Worm (Caenorhabditis elegans): ENCODE results near the gene sbt-1.
A peak's percentile ranks its signal among the peaks of the same experiment; 100 is the strongest.

The sbt-1 gene

DNA sequence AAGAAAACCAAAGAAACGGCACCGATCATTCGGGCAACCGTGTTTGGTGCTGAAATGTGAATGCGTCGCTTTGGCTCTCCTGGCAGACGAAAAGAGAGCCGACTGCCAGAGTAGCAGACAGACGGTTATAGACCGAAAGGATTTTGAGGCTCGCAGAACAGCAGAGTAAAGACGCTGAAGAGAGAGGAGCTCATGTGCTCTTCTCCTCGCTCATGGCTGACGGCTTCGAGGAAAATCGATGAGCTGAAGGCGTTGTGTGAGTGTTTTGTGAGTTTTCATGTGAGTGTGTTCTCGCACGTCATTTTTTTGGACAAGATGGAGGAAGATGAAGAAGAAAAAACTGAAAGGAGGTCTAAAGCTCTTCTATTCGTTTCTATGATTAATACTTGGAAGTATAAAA is at the start of gene sbt-1:
Gene sbt-1 (minus strand): TSS at position 62 of the 400 bp plus-strand sequence.
- TF ChIP-seq pag-3 (tag; optimal IDR thresholded peaks at IDR 0.05; ENCODE audit: borderline replicate concordance, insufficient read depth) (no peak), C34B4.2 (tag; optimal IDR thresholded peaks at IDR 0.05) (no peak), ceh-90 (tag; optimal IDR thresholded peaks at IDR 0.05) (no peak), swsn-7 (tag; optimal IDR thresholded peaks at IDR 0.05) (peak; percentile 78), lin-13 (GFP tag; optimal IDR thresholded peaks at IDR 0.05) (peak; percentile 27), unc-98 (GFP tag; IDR thresholded peaks at IDR 0.05) (no peak), jun-1 (tag; optimal IDR thresholded peaks at IDR 0.05) (peak; percentile 11), ceh-88 (GFP tag; IDR thresholded peaks at IDR 0.05) (no peak), snu-23 (GFP tag; optimal IDR thresholded peaks at IDR 0.05) (peak; percentile 64), nhr-77 (tag; optimal IDR thresholded peaks at IDR 0.05) (no peak), unc-130 (tag; optimal IDR thresholded peaks at IDR 0.05) (no peak), elt-2 (tag; optimal IDR thresholded peaks at IDR 0.05) (no peak), fkh-8 (tag; optimal IDR thresholded peaks at IDR 0.05) (peak; percentile 93), Y116A8C.19 (tag; optimal IDR thresholded peaks at IDR 0.05; ENCODE audit: borderline replicate concordance) (no peak), nhr-12 (tag; optimal IDR thresholded peaks at IDR 0.05) (no peak), mab-9 (GFP tag; IDR thresholded peaks at IDR 0.05) (no peak), C16A3.4 (tag; optimal IDR thresholded peaks at IDR 0.05) (no peak), ztf-4 (tag; optimal IDR thresholded peaks at IDR 0.05) (no peak), zip-4 (GFP tag; optimal IDR thresholded peaks at IDR 0.05) (no peak), ceh-82 (tag; optimal IDR thresholded peaks at IDR 0.05) (peak; percentile 58 to 85 (median 61)), nhr-47 (tag; optimal IDR thresholded peaks at IDR 0.05) (peak; percentile 78), nhr-19 (GFP tag; conservative IDR thresholded peaks at IDR 0.05) (peak; percentile 12; the same call in 1 of the 2 replicates), nhr-90 (tag; optimal IDR thresholded peaks at IDR 0.05; ENCODE audit: poor library complexity) (no peak), mep-1 (tag; optimal IDR thresholded peaks at IDR 0.05) (peak; percentile 58), nhr-76 (tag; optimal IDR thresholded peaks at IDR 0.05) (no peak), hpl-2 (GFP tag; optimal IDR thresholded peaks at IDR 0.05) (no peak), tbx-2 (tag; optimal IDR thresholded peaks at IDR 0.05) (peak; percentile 63), C04F5.9 (tag; optimal IDR thresholded peaks at IDR 0.05) (no peak), nhr-28 (tag; optimal IDR thresholded peaks at IDR 0.05) (no peak), ces-1 (GFP tag; optimal IDR thresholded peaks at IDR 0.05) (peak; percentile 55), sox-4 (tag; optimal IDR thresholded peaks at IDR 0.05) (no peak), isw-1 (GFP tag; IDR thresholded peaks at IDR 0.05) (peak; percentile 69), ceh-8 (GFP tag; optimal IDR thresholded peaks at IDR 0.05) (no peak), nhr-11 (tag; optimal IDR thresholded peaks at IDR 0.05) (no peak), irx-1 (tag; optimal IDR thresholded peaks at IDR 0.05) (no peak), nhr-20 (tag; optimal IDR thresholded peaks at IDR 0.05) (peak; percentile 5), ama-1 (optimal IDR thresholded peaks at IDR 0.05) (no peak), grh-1 (GFP tag; IDR thresholded peaks at IDR 0.05) (no peak), vab-15 (tag; optimal IDR thresholded peaks at IDR 0.05) (no peak), elt-3 (tag; optimal IDR thresholded peaks at IDR 0.05) (no peak), sptf-1 (tag; optimal IDR thresholded peaks at IDR 0.05) (no peak), unc-86 (tag; optimal IDR thresholded peaks at IDR 0.05) (peak; percentile 86), fkh-10 (GFP tag; optimal IDR thresholded peaks at IDR 0.05) (peak; percentile 75), dpl-1 (GFP tag; optimal IDR thresholded peaks at IDR 0.05) (peak in 2 of 3 experiments; percentile 22 to 38), lin-39 (tag; optimal IDR thresholded peaks at IDR 0.05) (no peak), skn-1 (tag; optimal IDR thresholded peaks at IDR 0.05) (peak; percentile 11), pqm-1 (tag; optimal IDR thresholded peaks at IDR 0.05) (no peak), mdl-1 (tag; optimal IDR thresholded peaks at IDR 0.05) (peak in 1 of 2 experiments; percentile 45), aha-1 (tag; optimal IDR thresholded peaks at IDR 0.05) (no peak), pax-3 (tag; optimal IDR thresholded peaks at IDR 0.05) (peak; percentile 62), zag-1 (tag; optimal IDR thresholded peaks at IDR 0.05) (peak; percentile 2), nhr-237 (tag; optimal IDR thresholded peaks at IDR 0.05) (no peak), unc-30 (tag; optimal IDR thresholded peaks at IDR 0.05) (no peak), efl-3 (GFP tag; optimal IDR thresholded peaks at IDR 0.05) (no peak)

Data from whole organism, L1 larva.